Worm (Caenorhabditis elegans): ENCODE measurements around the gene cyk-1.
A peak's percentile ranks its signal among the peaks of the same experiment; 100 is the strongest.

cyk-1 gene

ce11 chrIII:7073801-7074386 lies 44.9 kb upstream of the cyk-1 start, which contains the start of gene ZK418.5 (continued):
- TF ChIP-seq rnt-1 (tag; optimal IDR thresholded peaks at IDR 0.05), result peak; percentile 78
- no peak for TF ChIP-seq zip-4 (GFP tag; optimal IDR thresholded peaks at IDR 0.05)
- TF ChIP-seq lir-3 (tag; optimal IDR thresholded peaks at IDR 0.05; ENCODE audit: poor library complexity), result no peak
- peak; percentile 92 to 97 (median 96) for TF ChIP-seq dpl-1 (GFP tag; optimal IDR thresholded peaks at IDR 0.05)
- no peak for TF ChIP-seq vab-15 (tag; optimal IDR thresholded peaks at IDR 0.05)
- TF ChIP-seq mab-9 (GFP tag; IDR thresholded peaks at IDR 0.05), result no peak
- TF ChIP-seq elt-3 (tag; optimal IDR thresholded peaks at IDR 0.05), result no peak
- no peak for TF ChIP-seq unc-62 (GFP tag; optimal IDR thresholded peaks at IDR 0.05)
- no peak for TF ChIP-seq nhr-12 (tag; optimal IDR thresholded peaks at IDR 0.05)
- TF ChIP-seq lsy-2 (tag; optimal IDR thresholded peaks at IDR 0.05), result peak; percentile 73 to 82
- no peak for TF ChIP-seq sptf-1 (tag; optimal IDR thresholded peaks at IDR 0.05)
- peak; percentile 25 for TF ChIP-seq snpc-4 (tag; optimal IDR thresholded peaks at IDR 0.05)
- TF ChIP-seq lin-39 (tag; optimal IDR thresholded peaks at IDR 0.05), result peak; percentile 15
- TF ChIP-seq dsc-1 (tag; optimal IDR thresholded peaks at IDR 0.05), result no peak
- TF ChIP-seq alr-1 (tag; optimal IDR thresholded peaks at IDR 0.05; ENCODE audit: borderline replicate concordance), result no peak
- TF ChIP-seq fkh-10 (GFP tag; optimal IDR thresholded peaks at IDR 0.05), result no peak
- TF ChIP-seq hlh-17 (GFP tag; optimal IDR thresholded peaks at IDR 0.05; ENCODE audit: borderline replicate concordance), result no peak
- no peak for TF ChIP-seq unc-98 (GFP tag; IDR thresholded peaks at IDR 0.05)
- TF ChIP-seq lin-13 (GFP tag; optimal IDR thresholded peaks at IDR 0.05), result peak; percentile 6
- no peak for TF ChIP-seq ceh-90 (tag; optimal IDR thresholded peaks at IDR 0.05)
- TF ChIP-seq ets-5 (GFP tag; IDR thresholded peaks at IDR 0.05), result no peak
- TF ChIP-seq tbx-2 (tag; optimal IDR thresholded peaks at IDR 0.05), result peak; percentile 37
- TF ChIP-seq unc-30 (tag; optimal IDR thresholded peaks at IDR 0.05), result no peak
- TF ChIP-seq unc-86 (tag; optimal IDR thresholded peaks at IDR 0.05), result peak; percentile 36
- TF ChIP-seq tlp-1 (tag; optimal IDR thresholded peaks at IDR 0.05), result no peak
- no peak for TF ChIP-seq nhr-76 (tag; optimal IDR thresholded peaks at IDR 0.05)
- peak; percentile 30 for TF ChIP-seq fos-1 (tag; optimal IDR thresholded peaks at IDR 0.05)
- TF ChIP-seq isw-1 (GFP tag; IDR thresholded peaks at IDR 0.05), result no peak; the same call in 1 of the 2 replicates
- TF ChIP-seq aha-1 (tag; optimal IDR thresholded peaks at IDR 0.05), result no peak
- no peak for TF ChIP-seq fkh-4 (tag; optimal IDR thresholded peaks at IDR 0.05; ENCODE audit: borderline replicate concordance)
- peak; percentile 6 for TF ChIP-seq blmp-1 (tag; optimal IDR thresholded peaks at IDR 0.05)
- no peak for TF ChIP-seq ztf-11 (tag; optimal IDR thresholded peaks at IDR 0.05)
- TF ChIP-seq hlh-4 (tag; optimal IDR thresholded peaks at IDR 0.05), result no peak
- TF ChIP-seq ceh-63 (GFP tag; optimal IDR thresholded peaks at IDR 0.05), result no peak
- TF ChIP-seq nhr-19 (GFP tag; conservative IDR thresholded peaks at IDR 0.05), result peak; percentile 55
- TF ChIP-seq mep-1 (tag; optimal IDR thresholded peaks at IDR 0.05), result peak; percentile 42
- no peak for TF ChIP-seq fkh-8 (tag; optimal IDR thresholded peaks at IDR 0.05)
- TF ChIP-seq nhr-84 (tag; optimal IDR thresholded peaks at IDR 0.05), result no peak
- TF ChIP-seq pqm-1 (tag; optimal IDR thresholded peaks at IDR 0.05), result no peak
- TF ChIP-seq nhr-11 (tag; optimal IDR thresholded peaks at IDR 0.05), result no peak
- TF ChIP-seq C04F5.9 (tag; optimal IDR thresholded peaks at IDR 0.05), result no peak
- TF ChIP-seq ceh-8 (GFP tag; optimal IDR thresholded peaks at IDR 0.05), result no peak
- TF ChIP-seq unc-130 (tag; optimal IDR thresholded peaks at IDR 0.05), result no peak
- TF ChIP-seq lin-35 (GFP tag; optimal IDR thresholded peaks at IDR 0.05), result peak; percentile 97 to 99
- TF ChIP-seq Y116A8C.19 (tag; optimal IDR thresholded peaks at IDR 0.05; ENCODE audit: borderline replicate concordance), result no peak
- no peak for TF ChIP-seq sup-37 (GFP tag; optimal IDR thresholded peaks at IDR 0.05)
- no peak for TF ChIP-seq zag-1 (tag; optimal IDR thresholded peaks at IDR 0.05)
- no peak for TF ChIP-seq egl-27 (tag; optimal IDR thresholded peaks at IDR 0.05)
- TF ChIP-seq C34B4.2 (tag; optimal IDR thresholded peaks at IDR 0.05), result no peak
- TF ChIP-seq xbp-1 (tag; optimal IDR thresholded peaks at IDR 0.05), result peak; percentile 45
- TF ChIP-seq nhr-47 (tag; optimal IDR thresholded peaks at IDR 0.05), result peak; percentile 75
- peak; percentile 70 for TF ChIP-seq nhr-71 (tag; optimal IDR thresholded peaks at IDR 0.05)
